Fruit fly (Drosophila melanogaster) whole organism, embryonic: Measurements from ENCODE around the gene Roc1b.
A peak's percentile ranks its signal among the peaks of the same experiment; 100 is the strongest.

Source experiments
- Ada2b ChIP-seq: fragments of 200-800 bp; sonication (Bioruptor generic); IDR thresholded peaks from 2 replicates; pipeline ENCODE4 v1.3.6; 2022; ENCODE audit warnings: missing biosample characterization, missing genetic modification characterization
- BtbVII ChIP-seq: fragments of 200-800 bp; sonication (Bioruptor generic); optimal IDR thresholded peaks from 3 replicates; lab custom pipeline; 2017; ENCODE audit warnings: missing biosample characterization, mild to moderate bottlenecking, missing genetic modification characterization
- C15 ChIP-seq: fragments of 200-800 bp; sonication (Bioruptor generic); IDR thresholded peaks from 3 replicates; pipeline ENCODE4 v1.3.6; 2022; ENCODE audit warnings: missing biosample characterization, missing genetic modification characterization
- CG10209 ChIP-seq: fragments of 200-800 bp; sonication (Bioruptor generic); optimal IDR thresholded peaks from 3 replicates; lab custom pipeline; 2017; ENCODE audit warnings: missing biosample characterization, mild to moderate bottlenecking, missing genetic modification characterization, missing genetic modification reagents
- CG10321 ChIP-seq: fragments of 200-800 bp; sonication (Bioruptor generic); IDR thresholded peaks from 2 replicates; pipeline ENCODE4 v1.3.6; 2022; ENCODE audit warnings: missing biosample characterization, missing genetic modification characterization
- CG10366 ChIP-seq: fragments of 200-800 bp; sonication (Bioruptor generic); IDR thresholded peaks from 2 replicates; pipeline ENCODE4 v1.3.6; 2022; ENCODE audit warnings: missing biosample characterization, missing genetic modification characterization
- CG10431 ChIP-seq: fragments of 200-800 bp; sonication (Bioruptor generic); optimal IDR thresholded peaks from 3 replicates; lab custom pipeline; 2018; ENCODE audit warnings: missing biosample characterization, mild to moderate bottlenecking, missing genetic modification characterization
- CG10565 ChIP-seq: fragments of 200-800 bp; sonication (Bioruptor generic); optimal IDR thresholded peaks from 3 replicates; lab custom pipeline; 2016; ENCODE audit warnings: missing biosample characterization, mild to moderate bottlenecking, missing genetic modification characterization
- CG11560 ChIP-seq: fragments of 200-800 bp; sonication (Bioruptor generic); IDR thresholded peaks from 3 replicates; pipeline ENCODE4 v1.3.6; 2022; ENCODE audit warnings: missing biosample characterization, missing genetic modification characterization
- CG12744 ChIP-seq: fragments of 200-800 bp; sonication (Bioruptor generic); optimal IDR thresholded peaks from 2 replicates; lab custom pipeline; 2016; ENCODE audit warnings: missing biosample characterization, missing genetic modification characterization
- CG14441 ChIP-seq: fragments of 200-800 bp; sonication (Bioruptor generic); IDR thresholded peaks from 2 replicates; pipeline ENCODE4 v1.3.6; 2022; ENCODE audit warnings: missing biosample characterization, missing genetic modification characterization
- CG1832 ChIP-seq: fragments of 200-800 bp; sonication (Bioruptor generic); optimal IDR thresholded peaks from 2 replicates; lab custom pipeline; 2017; ENCODE audit warnings: missing biosample characterization, mild to moderate bottlenecking, missing genetic modification characterization, inconsistent platforms
- CG2712 ChIP-seq: fragments of 200-800 bp; optimal IDR thresholded peaks from 3 replicates; lab custom pipeline; 2019; ENCODE audit warnings: missing biosample characterization, mild to moderate bottlenecking, missing genetic modification characterization, moderate library complexity
- CG34224 ChIP-seq: fragments of 200-800 bp; sonication (Bioruptor generic); IDR thresholded peaks from 3 replicates; pipeline ENCODE4 v1.3.6; 2022; ENCODE audit warnings: missing biosample characterization, missing genetic modification characterization; ENCODE audit not compliant: partially characterized antibody
- CG3995 ChIP-seq: fragments of 200-800 bp; sonication (Bioruptor generic); optimal IDR thresholded peaks from 3 replicates; lab custom pipeline; 2016; ENCODE audit warnings: missing biosample characterization, missing genetic modification characterization
- CG6175 ChIP-seq: fragments of 200-800 bp; sonication (Bioruptor generic); IDR thresholded peaks from 3 replicates; pipeline ENCODE4 v1.3.6; 2022; ENCODE audit warnings: missing biosample characterization, missing genetic modification characterization
- CG7271 ChIP-seq: fragments of 200-800 bp; sonication (Bioruptor generic); optimal IDR thresholded peaks from 2 replicates; lab custom pipeline; 2018; ENCODE audit warnings: missing biosample characterization, mild to moderate bottlenecking, missing genetic modification characterization, moderate library complexity
- CG7987 ChIP-seq: fragments of 200-800 bp; sonication (Bioruptor generic); optimal IDR thresholded peaks from 2 replicates; lab custom pipeline; 2018; ENCODE audit warnings: missing biosample characterization, mild to moderate bottlenecking, missing genetic modification characterization, moderate library complexity
- CG8478 ChIP-seq: fragments of >200 bp; optimal IDR thresholded peaks from 2 replicates; lab custom pipeline; 2018
- CG8765 ChIP-seq: fragments of 200-800 bp; sonication (Bioruptor generic); IDR thresholded peaks from 2 replicates; pipeline ENCODE4 v1.3.6; 2022; ENCODE audit warnings: missing biosample characterization, missing genetic modification characterization
- CTCF ChIP-seq: fragments of 200-800 bp; sonication (Bioruptor generic); optimal IDR thresholded peaks from 2 replicates; lab custom pipeline; 2017; ENCODE audit warnings: missing biosample characterization, mild to moderate bottlenecking, missing genetic modification characterization, moderate library complexity
- Camta ChIP-seq: fragments of 200-800 bp; sonication (Bioruptor generic); optimal IDR thresholded peaks from 2 replicates; lab custom pipeline; 2016; ENCODE audit warnings: missing biosample characterization, missing genetic modification characterization
- Chrac-16 ChIP-seq: fragments of 200-800 bp; sonication (Bioruptor generic); optimal IDR thresholded peaks from 3 replicates; lab custom pipeline; 2016; ENCODE audit warnings: missing biosample characterization, missing genetic modification characterization
- Doc2 ChIP-seq: fragments of 200-800 bp; sonication (Bioruptor generic); IDR thresholded peaks from 2 replicates; pipeline ENCODE4 v1.3.6; 2022; ENCODE audit warnings: missing biosample characterization, missing genetic modification characterization
- Dp ChIP-seq: fragments of 200-800 bp; sonication (Bioruptor generic); optimal IDR thresholded peaks from 2 replicates; lab custom pipeline; 2018; ENCODE audit warnings: missing biosample characterization, mild to moderate bottlenecking, missing genetic modification characterization, moderate library complexity
- Elba2 ChIP-seq: fragments of 200-800 bp; sonication (Bioruptor generic); optimal IDR thresholded peaks from 3 replicates; lab custom pipeline; 2016; ENCODE audit warnings: missing biosample characterization, missing genetic modification characterization
- HLH4C ChIP-seq: fragments of 200-800 bp; sonication (Bioruptor generic); IDR thresholded peaks from 3 replicates; pipeline ENCODE4 v1.3.6; 2022; ENCODE audit warnings: missing biosample characterization, missing genetic modification characterization; ENCODE audit not compliant: partially characterized antibody
- Hey ChIP-seq: fragments of 200-800 bp; sonication (Bioruptor generic); optimal IDR thresholded peaks from 3 replicates; lab custom pipeline; 2018; ENCODE audit warnings: missing biosample characterization, mild to moderate bottlenecking, missing genetic modification characterization
- HmgD ChIP-seq: fragments of 200-800 bp; sonication (Bioruptor generic); optimal IDR thresholded peaks from 3 replicates; lab custom pipeline; 2016; ENCODE audit warnings: missing biosample characterization, missing genetic modification characterization
- Neu2 ChIP-seq: fragments of 200-800 bp; sonication (Bioruptor generic); optimal IDR thresholded peaks from 3 replicates; lab custom pipeline; 2016; ENCODE audit warnings: missing biosample characterization, missing genetic modification characterization, borderline replicate concordance
- Sox100B ChIP-seq: fragments of 200-800 bp; sonication (Bioruptor generic); optimal IDR thresholded peaks from 3 replicates; lab custom pipeline; 2018; ENCODE audit warnings: missing biosample characterization, mild to moderate bottlenecking, missing genetic modification characterization
- Ssrp ChIP-seq: fragments of 200-800 bp; sonication (Bioruptor generic); optimal IDR thresholded peaks from 2 replicates; lab custom pipeline; 2018; ENCODE audit warnings: missing biosample characterization, mild to moderate bottlenecking, missing genetic modification characterization, moderate library complexity
- Tbp ChIP-seq: fragments of >200 bp; optimal IDR thresholded peaks from 2 replicates; lab custom pipeline; 2018; ENCODE audit warnings: missing biosample characterization, missing genetic modification characterization
- aop ChIP-seq: fragments of 200-800 bp; sonication (Bioruptor generic); IDR thresholded peaks from 2 replicates; pipeline ENCODE4 v1.3.6; 2022; ENCODE audit warnings: missing biosample characterization, missing genetic modification characterization
- ap ChIP-seq: fragments of 200-800 bp; sonication (Bioruptor generic); IDR thresholded peaks from 2 replicates; pipeline ENCODE4 v1.3.6; 2022; ENCODE audit warnings: missing biosample characterization, missing genetic modification characterization
- az2 ChIP-seq: fragments of 200-800 bp; sonication (Bioruptor generic); optimal IDR thresholded peaks from 3 replicates; lab custom pipeline; 2016; ENCODE audit warnings: missing biosample characterization, missing genetic modification characterization
- bowl ChIP-seq: fragments of 200-800 bp; sonication (Bioruptor generic); IDR thresholded peaks from 2 replicates; pipeline ENCODE4 v1.3.6; 2022; ENCODE audit warnings: missing biosample characterization, missing genetic modification characterization
- corto ChIP-seq: fragments of 200-800 bp; sonication (Bioruptor generic); optimal IDR thresholded peaks from 2 replicates; lab custom pipeline; 2016; ENCODE audit warnings: missing biosample characterization, mild to moderate bottlenecking, missing genetic modification characterization, moderate library complexity
- crol ChIP-seq: fragments of 200-800 bp; sonication (Bioruptor generic); IDR thresholded peaks from 2 replicates; pipeline ENCODE4 v1.3.6; 2022; ENCODE audit warnings: missing biosample characterization, missing genetic modification characterization
- hkb ChIP-seq, 2 experiments: fragments of 200-800 bp in 1 of 2; fragments of >200 bp in 1 of 2; sonication (Bioruptor generic) in 1 of 2; IDR thresholded peaks in 1 of 2; optimal IDR thresholded peaks in 1 of 2; 2 replicates each; pipeline versions ENCODE4 v1.3.6 to Lab custom; 2017 to 2022; ENCODE audit warnings: missing biosample characterization in 1 of 2, missing genetic modification characterization in 1 of 2
- nau ChIP-seq: fragments of 200-800 bp; sonication (Bioruptor generic); optimal IDR thresholded peaks from 3 replicates; lab custom pipeline; 2017; ENCODE audit warnings: missing biosample characterization, mild to moderate bottlenecking, missing genetic modification characterization, missing genetic modification reagents
- nerfin-2 ChIP-seq: fragments of 200-800 bp; sonication (Bioruptor generic); IDR thresholded peaks from 2 replicates; pipeline ENCODE4 v1.3.6; 2022; ENCODE audit warnings: missing biosample characterization, missing genetic modification characterization; ENCODE audit not compliant: partially characterized antibody
- odd ChIP-seq: fragments of 200-800 bp; sonication (Bioruptor generic); optimal IDR thresholded peaks from 2 replicates; lab custom pipeline; 2017; ENCODE audit warnings: missing biosample characterization, mild to moderate bottlenecking, missing genetic modification characterization
- peb ChIP-seq: fragments of 200-800 bp; sonication (Bioruptor generic); IDR thresholded peaks from 2 replicates; pipeline ENCODE4 v1.3.6; 2022; ENCODE audit warnings: missing biosample characterization, missing genetic modification characterization
- prd ChIP-seq, 3 experiments: fragments of >200 bp in 2 of 3; fragments of 200-800 bp in 1 of 3; sonication (Bioruptor generic) in 1 of 3; optimal IDR thresholded peaks in 2 of 3; IDR thresholded peaks in 1 of 3; 2 replicates in 2 of 3; 3 replicates in 1 of 3; pipeline versions ENCODE4 v1.3.6 to Lab custom; 2017 to 2022; ENCODE audit warnings: missing biosample characterization in 1 of 3, missing genetic modification characterization in 1 of 3
- rib ChIP-seq: fragments of 200-800 bp; sonication (Bioruptor generic); IDR thresholded peaks from 2 replicates; pipeline ENCODE4 v1.3.6; 2022; ENCODE audit warnings: missing biosample characterization, missing genetic modification characterization
- row ChIP-seq: fragments of 200-800 bp; sonication (Bioruptor generic); IDR thresholded peaks from 3 replicates; pipeline ENCODE4 v1.3.6; 2022; ENCODE audit warnings: missing biosample characterization, missing genetic modification characterization
- sd ChIP-seq: fragments of 200-800 bp; sonication (Bioruptor generic); optimal IDR thresholded peaks from 3 replicates; lab custom pipeline; 2018; ENCODE audit warnings: missing biosample characterization, mild to moderate bottlenecking, missing genetic modification characterization, moderate library complexity
- sim ChIP-seq: fragments of 200-800 bp; sonication (Bioruptor generic); IDR thresholded peaks from 2 replicates; pipeline ENCODE4 v1.3.6; 2022; ENCODE audit warnings: missing biosample characterization, missing genetic modification characterization
- so ChIP-seq: fragments of 200-800 bp; sonication (Bioruptor generic); IDR thresholded peaks from 3 replicates; pipeline ENCODE4 v1.3.6; 2022; ENCODE audit warnings: missing biosample characterization, missing genetic modification characterization
- tgo ChIP-seq: fragments of 200-800 bp; sonication (Bioruptor generic); IDR thresholded peaks from 3 replicates; pipeline ENCODE4 v1.3.6; 2022; ENCODE audit warnings: missing biosample characterization, missing genetic modification characterization
- z ChIP-seq: fragments of 200-800 bp; sonication (Bioruptor generic); IDR thresholded peaks from 3 replicates; pipeline ENCODE4 v1.3.6; 2022; ENCODE audit warnings: missing biosample characterization, missing genetic modification characterization

The Roc1b gene

DNA sequence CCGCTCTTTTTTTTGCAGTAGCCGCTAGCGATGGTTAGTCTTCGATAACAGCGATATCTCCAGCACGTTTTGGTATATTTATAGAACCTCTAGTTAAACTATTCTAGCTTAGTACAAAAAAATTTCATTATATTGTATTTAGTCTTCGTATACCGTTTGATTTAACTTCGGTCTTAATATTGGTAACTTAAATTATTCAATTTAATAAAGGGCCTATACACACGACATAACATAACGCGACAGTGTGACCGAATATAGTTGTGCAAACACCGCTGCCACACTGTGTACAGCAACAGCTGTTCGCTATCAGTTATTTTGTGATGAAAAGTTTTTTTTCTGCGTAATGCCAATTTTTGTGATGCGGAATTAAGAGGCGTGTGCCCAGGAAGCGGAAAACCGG lies 3.4 kb downstream of the Roc1b start, which contains the start of the genes Cdc5 and CG1233 (continued):
- TF ChIP-seq HmgD (GFP tag; lab: Kevin White, UChicago) (no peak), CG8478 (lab: Kevin White, UChicago) (no peak), rib (GFP tag; lab: Robert Waterston, UW) (0 out of 2 replicates have a peak, but pooled peaks have one; percentile 16), aop (GFP tag; lab: Robert Waterston, UW) (no peak), CG6175 (GFP tag; lab: Robert Waterston, UW) (no peak), Neu2 (no peak), CG12744 (peak; percentile 34), az2 (GFP tag; lab: Kevin White, UChicago) (no peak), CG11560 (tag; lab: Robert Waterston, UW) (no peak), CG34224 (GFP tag; lab: Robert Waterston, UW) (peak; percentile 62; the same call in 2 of the 3 replicates), Sox100B (GFP tag; lab: Kevin White, UChicago) (no peak), sim (no peak), Camta (no peak), CG2712 (tag; lab: Kevin White, UChicago) (no peak), Doc2 (GFP tag; lab: Robert Waterston, UW) (no peak), CG10209 (GFP tag; lab: Kevin White, UChicago) (no peak), ap (GFP tag; lab: Robert Waterston, UW) (no peak), peb (GFP tag; lab: Robert Waterston, UW) (no peak), CTCF (GFP tag; lab: Kevin White, UChicago) (no peak), crol (GFP tag; lab: Robert Waterston, UW) (no peak), CG10366 (GFP tag; lab: Robert Waterston, UW) (no peak), CG3995 (GFP tag; lab: Kevin White, UChicago) (no peak), HLH4C (peak; percentile 43), C15 (GFP tag; lab: Robert Waterston, UW) (no peak), CG8765 (no peak), odd (GFP tag; lab: Kevin White, UChicago) (no peak), bowl (GFP tag; lab: Robert Waterston, UW) (no peak), CG1832 (GFP tag; lab: Kevin White, UChicago) (no peak), CG10565 (GFP tag; lab: Kevin White, UChicago) (no peak), corto (no peak), Ssrp (tag; lab: Kevin White, UChicago) (peak; percentile 12), CG10321 (no peak), Elba2 (GFP tag; lab: Kevin White, UChicago) (peak; percentile 55), Tbp (GFP tag; lab: Kevin White, UChicago) (no peak), sd (tag; lab: Kevin White, UChicago) (no peak), CG7987 (GFP tag; lab: Kevin White, UChicago) (peak; percentile 31), Ada2b (GFP tag; lab: Robert Waterston, UW) (no peak; the same call in 1 of the 2 replicates), CG7271 (tag; lab: Kevin White, UChicago) (no peak), prd (optimal IDR thresholded peaks at IDR 0.05; lab: Kevin White, UChicago) (no peak), prd (GFP tag; IDR thresholded peaks at IDR 0.05; lab: Robert Waterston, UW) (peak; percentile 31; the same call in 1 of the 3 replicates), row (GFP tag; lab: Robert Waterston, UW) (peak; percentile 68), Dp (peak; percentile 36), z (GFP tag; lab: Robert Waterston, UW) (no peak), hkb (optimal IDR thresholded peaks at IDR 0.05; lab: Kevin White, UChicago) (peak; percentile 17), hkb (GFP tag; IDR thresholded peaks at IDR 0.05; lab: Robert Waterston, UW) (no peak), so (GFP tag; lab: Robert Waterston, UW) (no peak), nau (no peak), CG14441 (GFP tag; lab: Robert Waterston, UW) (peak; percentile 38; the same call in 1 of the 2 replicates), CG10431 (GFP tag; lab: Kevin White, UChicago) (peak; percentile 26), nerfin-2 (GFP tag; lab: Robert Waterston, UW) (no peak), Hey (tag; lab: Kevin White, UChicago) (no peak), tgo (GFP tag; lab: Robert Waterston, UW) (peak; percentile 47), BtbVII (no peak), Chrac-16 (peak; percentile 20)
